Worm (Caenorhabditis elegans): Measurements from ENCODE around the gene srbc-22.
"Not testable (repeated sequence)": the region's sequence is repeated elsewhere in the genome, so short reads cannot be mapped to it uniquely, and the experiment has no call there.

- TF ChIP-seq blmp-1 (tag; optimal IDR thresholded peaks at IDR 0.05; ENCODE audit: insufficient read depth); nhr-25 (tag; optimal IDR thresholded peaks at IDR 0.05); dmd-4 (tag; optimal IDR thresholded peaks at IDR 0.05); snpc-4 (tag; optimal IDR thresholded peaks at IDR 0.05); unc-62 (GFP tag; optimal IDR thresholded peaks at IDR 0.05); nhr-237 (tag; optimal IDR thresholded peaks at IDR 0.05); elt-1 (tag; optimal IDR thresholded peaks at IDR 0.05); ceh-16 (tag; optimal IDR thresholded peaks at IDR 0.05); lin-13 (GFP tag; optimal IDR thresholded peaks at IDR 0.05); skn-1 (tag; optimal IDR thresholded peaks at IDR 0.05); F13H6.1 (tag; optimal IDR thresholded peaks at IDR 0.05); ceh-82 (tag; optimal IDR thresholded peaks at IDR 0.05): not testable (repeated sequence)
Measured at ce11 chrV:2144408-2144807, 12.5 kb upstream of the srbc-22 start, which contains the start of gene F22F7.12.

All from whole organism, L2 larva.